Worm (Caenorhabditis elegans): ENCODE data around the gene rpap-2.

DNA sequence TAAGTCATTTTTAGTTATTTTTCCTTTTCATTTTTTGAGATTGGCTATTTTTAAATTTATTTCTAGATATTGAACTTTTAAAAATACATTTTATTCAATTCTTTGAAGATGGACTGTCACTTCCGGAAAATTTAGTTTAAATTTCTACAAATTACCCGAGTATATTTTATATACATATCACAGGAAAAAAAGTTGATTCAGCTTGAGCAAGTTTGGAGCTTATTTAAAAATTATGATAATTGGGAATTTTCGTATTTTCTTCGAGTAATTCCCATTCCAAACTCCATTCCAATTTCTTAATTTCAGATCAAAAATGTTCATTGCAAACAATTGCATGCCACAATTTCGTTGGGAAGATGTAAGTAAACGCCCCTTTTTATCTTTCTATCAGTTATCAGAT is 38.0 kb upstream of the rpap-2 start, which contains the start of gene arrd-15:
- TF ChIP-seq nhr-237 (tag; optimal IDR thresholded peaks at IDR 0.05) (no peak), snpc-4 (tag; optimal IDR thresholded peaks at IDR 0.05) (no peak), unc-39 (tag; optimal IDR thresholded peaks at IDR 0.05) (no peak), ztf-11 (tag; optimal IDR thresholded peaks at IDR 0.05) (no peak), unc-55 (GFP tag; optimal IDR thresholded peaks at IDR 0.05) (no peak), nhr-77 (tag; optimal IDR thresholded peaks at IDR 0.05) (no peak), elt-1 (tag; optimal IDR thresholded peaks at IDR 0.05) (no peak), aly-2 (tag; optimal IDR thresholded peaks at IDR 0.05) (no peak), R02D3.7 (tag; optimal IDR thresholded peaks at IDR 0.05) (no peak), elt-3 (tag; optimal IDR thresholded peaks at IDR 0.05) (no peak)

Measured in whole organism, L2 larva.